Fruit fly (Drosophila melanogaster) whole organism, adult: ENCODE data around the gene RecQ4.

Experiments used
- CG11617 ChIP-seq: fragments of 200-800 bp; sonication (Bioruptor generic); optimal IDR thresholded peaks from 2 replicates; lab custom pipeline; 2017; ENCODE audit warnings: mild to moderate bottlenecking, missing biosample characterization, missing genetic modification reagents, missing genetic modification characterization
- CG12768 ChIP-seq: fragments of 200-800 bp; sonication (Bioruptor generic); optimal IDR thresholded peaks from 2 replicates; lab custom pipeline; 2017; ENCODE audit warnings: missing biosample characterization, missing genetic modification characterization, mild to moderate bottlenecking, moderate library complexity, missing genetic modification reagents
- CG14711 ChIP-seq: fragments of 200-800 bp; sonication (Bioruptor generic); optimal IDR thresholded peaks from 2 replicates; lab custom pipeline; 2018; ENCODE audit warnings: missing biosample characterization, mild to moderate bottlenecking, missing genetic modification characterization, moderate library complexity
- CG1620 ChIP-seq: fragments of 200-800 bp; sonication (Bioruptor generic); optimal IDR thresholded peaks from 2 replicates; lab custom pipeline; 2016; ENCODE audit warnings: missing biosample characterization, missing genetic modification characterization
- CG33017 ChIP-seq: fragments of 200-800 bp; sonication (Bioruptor generic); optimal IDR thresholded peaks from 2 replicates; lab custom pipeline; 2018; ENCODE audit warnings: missing biosample characterization, mild to moderate bottlenecking, missing genetic modification characterization, moderate library complexity
- CG7045 ChIP-seq: fragments of 200-800 bp; sonication (Bioruptor generic); optimal IDR thresholded peaks from 2 replicates; lab custom pipeline; 2017; ENCODE audit warnings: missing biosample characterization, mild to moderate bottlenecking, missing genetic modification characterization
- CG7101 ChIP-seq: fragments of 200-800 bp; sonication (Bioruptor generic); optimal IDR thresholded peaks from 2 replicates; lab custom pipeline; 2018; ENCODE audit warnings: missing biosample characterization, mild to moderate bottlenecking, missing genetic modification characterization, moderate library complexity
- Clk ChIP-seq: fragments of 200-800 bp; sonication (Bioruptor generic); optimal IDR thresholded peaks from 2 replicates; lab custom pipeline; 2017; ENCODE audit warnings: missing biosample characterization, missing genetic modification characterization
- Crg-1 ChIP-seq: fragments of 200-800 bp; sonication (Bioruptor generic); optimal IDR thresholded peaks from 2 replicates; lab custom pipeline; 2016; ENCODE audit warnings: missing biosample characterization, missing genetic modification characterization
- Hr96 ChIP-seq: fragments of 200-800 bp; sonication (Bioruptor generic); optimal IDR thresholded peaks from 2 replicates; lab custom pipeline; 2016; ENCODE audit warnings: missing biosample characterization, missing genetic modification characterization
- Mnt ChIP-seq: fragments of 200-800 bp; sonication (Bioruptor generic); optimal IDR thresholded peaks from 2 replicates; lab custom pipeline; 2016; ENCODE audit warnings: missing biosample characterization, mild to moderate bottlenecking, missing genetic modification characterization
- bab1 ChIP-seq: fragments of 200-800 bp; sonication (Bioruptor generic); optimal IDR thresholded peaks from 3 replicates; lab custom pipeline; 2019; ENCODE audit warnings: missing biosample characterization, mild to moderate bottlenecking, missing genetic modification characterization, moderate library complexity
- cic ChIP-seq: fragments of 200-800 bp; sonication (Bioruptor generic); optimal IDR thresholded peaks from 2 replicates; lab custom pipeline; 2017; ENCODE audit warnings: missing biosample characterization, mild to moderate bottlenecking, missing genetic modification characterization, moderate library complexity
- cnc ChIP-seq, 2 experiments: fragments of >200 bp; optimal IDR thresholded peaks; 2 replicates each; lab custom pipeline; 2017
- pad ChIP-seq: fragments of 200-800 bp; sonication (Bioruptor generic); optimal IDR thresholded peaks from 3 replicates; lab custom pipeline; 2017; ENCODE audit warnings: missing biosample characterization, missing genetic modification characterization, mild to moderate bottlenecking, moderate library complexity, missing genetic modification reagents

RecQ4 gene

dm6 chr3L:8124481-8125359 lies 51.1 kb downstream of the RecQ4 start, which contains the start of the genes CG7550 and mRpL36:
TSS of gene CG7550 (minus strand) at chr3L:8124531.
TSS of gene mRpL36 (minus strand) at chr3L:8125132.
- TF ChIP-seq bab1 (GFP tag; lab: Kevin White, UChicago) (no peak), cnc (optimal IDR thresholded peaks at IDR 0.05; lab: Kevin White, UChicago) (no peak), CG11617 (GFP tag; lab: Kevin White, UChicago) (peak; percentile 3), Hr96 (GFP tag; lab: Kevin White, UChicago) (no peak), Mnt (GFP tag; lab: Kevin White, UChicago) (no peak)

- peak; percentile 44 for TF ChIP-seq CG14711 (tag; lab: Kevin White, UChicago)
- TF ChIP-seq pad (GFP tag; lab: Kevin White, UChicago), result peak; percentile 17
- peak; percentile 71 for TF ChIP-seq bab1 (GFP tag; lab: Kevin White, UChicago)
- peak; percentile 44 for TF ChIP-seq CG33017 (tag; lab: Kevin White, UChicago)
- TF ChIP-seq CG1620, result peak; percentile 36
- peak; percentile 18 for TF ChIP-seq Crg-1
- peak; percentile 61 for TF ChIP-seq CG7101 (tag; lab: Kevin White, UChicago)
- no peak for TF ChIP-seq Clk
- TF ChIP-seq cic (GFP tag; lab: Kevin White, UChicago), result peak; percentile 13
- TF ChIP-seq Mnt (GFP tag; lab: Kevin White, UChicago), result peak; percentile 56
- no peak for TF ChIP-seq cnc (optimal IDR thresholded peaks at IDR 0.05; lab: Kevin White, UChicago)
- no peak for TF ChIP-seq CG7045 (GFP tag; lab: Kevin White, UChicago)
- TF ChIP-seq CG11617 (GFP tag; lab: Kevin White, UChicago), result peak; percentile 29
- no peak for TF ChIP-seq CG12768 (GFP tag; lab: Kevin White, UChicago)
These were observed 54.2 kb downstream of the RecQ4 start, which contains the start of gene ldbr for dm6 chr3L:8121590-8121989. TSS of gene ldbr (plus strand) at chr3L:8121827.
